Worm (Caenorhabditis elegans) whole organism, L4 larva: Measurements from ENCODE around the gene ZK899.1.

Experiments used
- F37D6.2 ChIP-seq: sonication (generic microtip); optimal IDR thresholded peaks from 2 replicates; lab custom pipeline; 2016; ENCODE audit warnings: mild to moderate bottlenecking, missing genetic modification characterization, missing compliant biosample characterization
- Y5F2A.4 ChIP-seq: fragments of 200-800 bp; sonication (Bioruptor generic); optimal IDR thresholded peaks from 2 replicates; lab custom pipeline; 2018; ENCODE audit warnings: mild to moderate bottlenecking, missing genetic modification characterization, missing compliant biosample characterization
- ama-1 ChIP-seq: fragments of 150-350 bp; optimal IDR thresholded peaks from 2 replicates; lab custom pipeline; 2014; ENCODE audit warnings: inconsistent platforms, mixed read lengths
- ceh-44 ChIP-seq: fragments of 200-800 bp; sonication (Bioruptor generic); IDR thresholded peaks from 2 replicates; pipeline ENCODE4 v1.3.6; 2022; ENCODE audit warnings: missing genetic modification reagents, missing genetic modification characterization, missing compliant biosample characterization
- lin-39 ChIP-seq: fragments of 150-350 bp; optimal IDR thresholded peaks from 2 replicates; lab custom pipeline; 2014; ENCODE audit warnings: missing biosample characterization, missing genetic modification reagents, missing genetic modification characterization
- nhr-25 ChIP-seq: sonication (generic microtip); optimal IDR thresholded peaks from 2 replicates; lab custom pipeline; 2017; ENCODE audit warnings: missing genetic modification characterization, mild to moderate bottlenecking, missing compliant biosample characterization, antibody characterized with exemption, moderate library complexity, borderline replicate concordance; ENCODE audit not compliant: insufficient read depth
- pha-4 ChIP-seq, 2 experiments: fragments of 150-350 bp in 1 of 2; fragments of 200-800 bp in 1 of 2; sonication (Bioruptor generic) in 1 of 2; IDR thresholded peaks in 1 of 2; optimal IDR thresholded peaks in 1 of 2; 2 replicates each; pipeline versions ENCODE4 v1.3.6 to Lab custom; 2014 to 2022; ENCODE audit warnings: missing genetic modification characterization in 2 of 2, missing genetic modification reagents in 2 of 2, missing biosample characterization in 1 of 2, missing compliant biosample characterization in 1 of 2
- unc-62 ChIP-seq, 3 experiments: fragments of 150-350 bp in 1 of 3; sonication (generic microtip); optimal IDR thresholded peaks in 2 of 3; peaks in 1 of 3; 1 replicate in 1 of 3; 2 replicates in 2 of 3; lab custom pipeline; 2014 to 2017; ENCODE audit warnings: missing biosample characterization in 3 of 3, missing genetic modification characterization in 3 of 3, missing genetic modification reagents in 3 of 3, missing genotype in 1 of 3
- zfp-2 ChIP-seq: sonication (generic microtip); optimal IDR thresholded peaks from 2 replicates; lab custom pipeline; 2016; ENCODE audit warnings: mild to moderate bottlenecking, missing genetic modification characterization, missing compliant biosample characterization
- ztf-11 ChIP-seq: fragments of 150-350 bp; optimal IDR thresholded peaks from 2 replicates; lab custom pipeline; 2014; ENCODE audit warnings: missing biosample characterization, missing genetic modification characterization

DNA sequence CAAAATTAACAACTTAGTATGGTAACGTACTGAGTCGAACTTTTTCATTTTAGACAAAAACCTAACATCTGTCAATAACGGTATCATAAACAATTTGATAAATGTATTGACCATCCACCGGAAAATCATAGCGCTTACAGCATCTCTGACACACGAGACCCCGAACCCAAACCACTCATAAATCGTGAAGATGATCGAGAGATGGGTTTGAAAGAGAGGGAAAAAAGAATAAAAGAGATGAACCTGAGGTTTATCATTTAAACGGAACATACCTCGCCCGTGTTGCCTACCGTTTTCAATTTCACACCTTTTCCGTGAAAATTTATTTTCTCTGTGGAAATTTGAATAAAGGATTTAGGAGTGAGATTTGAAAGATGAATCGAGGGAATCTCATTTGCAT, 43.1 kb downstream of the ZK899.1 start:
- TF ChIP-seq unc-62 (GFP tag; optimal IDR thresholded peaks at IDR 0.05 in 1 of 2; lab: Kevin White, UChicago) (no peak), unc-62 (tag; optimal IDR thresholded peaks at IDR 0.05; lab: Kevin White, UChicago) (no peak), nhr-25 (tag; lab: Kevin White, UChicago) (no peak), ceh-44 (GFP tag; lab: Robert Waterston, UW) (no peak), ztf-11 (tag; lab: Kevin White, UChicago) (no peak), zfp-2 (tag; lab: Kevin White, UChicago) (no peak), lin-39 (tag; lab: Kevin White, UChicago) (no peak), pha-4 (GFP tag; IDR thresholded peaks at IDR 0.05; lab: Robert Waterston, UW) (no peak), pha-4 (tag; optimal IDR thresholded peaks at IDR 0.05; lab: Kevin White, UChicago) (no peak), Y5F2A.4 (GFP tag; lab: Kevin White, UChicago) (no peak), ama-1 (lab: Kevin White, UChicago) (no peak), F37D6.2 (tag; lab: Kevin White, UChicago) (no peak)
